Worm (Caenorhabditis elegans) whole organism, mixed stage, embryonic: ENCODE data around the gene F47C12.6.

ENCODE experiments used
- bed-3 ChIP-seq: fragments of 200-800 bp; sonication (Bioruptor generic); optimal IDR thresholded peaks from 3 replicates; lab custom pipeline; 2018; ENCODE audit warnings: mild to moderate bottlenecking, missing genetic modification characterization, moderate library complexity, missing compliant biosample characterization
- blmp-1 ChIP-seq: fragments of 150-350 bp; optimal IDR thresholded peaks from 2 replicates; lab custom pipeline; 2014; ENCODE audit warnings: missing biosample characterization, missing genetic modification characterization
- ceh-39 ChIP-seq: fragments of 150-350 bp; optimal IDR thresholded peaks from 2 replicates; lab custom pipeline; 2014; ENCODE audit warnings: missing biosample characterization, missing genetic modification characterization
- ceh-43 ChIP-seq: fragments of 200-800 bp; sonication (Bioruptor generic); optimal IDR thresholded peaks from 2 replicates; lab custom pipeline; 2018; ENCODE audit warnings: mild to moderate bottlenecking, missing genetic modification characterization, moderate library complexity, missing compliant biosample characterization
- ceh-83 ChIP-seq: fragments of 200-800 bp; sonication (Bioruptor generic); optimal IDR thresholded peaks from 2 replicates; lab custom pipeline; 2018; ENCODE audit warnings: mild to moderate bottlenecking, missing genetic modification characterization, missing compliant biosample characterization
- ces-1 ChIP-seq: fragments of 150-350 bp; optimal IDR thresholded peaks from 2 replicates; lab custom pipeline; 2014; ENCODE audit warnings: missing biosample characterization, missing genetic modification reagents, missing genetic modification characterization
- cnd-1 ChIP-seq: fragments of 200-800 bp; sonication (Bioruptor generic); optimal IDR thresholded peaks from 2 replicates; lab custom pipeline; 2018; ENCODE audit warnings: mild to moderate bottlenecking, missing genetic modification characterization, missing compliant biosample characterization
- drap-1 ChIP-seq: fragments of 200-800 bp; sonication (Bioruptor generic); optimal IDR thresholded peaks from 3 replicates; lab custom pipeline; 2018; ENCODE audit warnings: mild to moderate bottlenecking, missing genetic modification characterization, missing compliant biosample characterization
- elt-1 ChIP-seq: sonication (generic microtip); optimal IDR thresholded peaks from 2 replicates; lab custom pipeline; 2017; ENCODE audit warnings: missing genetic modification characterization, mild to moderate bottlenecking, missing compliant biosample characterization, antibody characterized with exemption, moderate library complexity, borderline replicate concordance; ENCODE audit not compliant: insufficient read depth
- elt-3 ChIP-seq: fragments of 150-350 bp; optimal IDR thresholded peaks from 2 replicates; lab custom pipeline; 2014; ENCODE audit warnings: missing biosample characterization, missing genetic modification characterization
- flh-1 ChIP-seq: fragments of 200-800 bp; sonication (Bioruptor generic); optimal IDR thresholded peaks from 2 replicates; lab custom pipeline; 2018; ENCODE audit warnings: mild to moderate bottlenecking, missing genetic modification characterization, moderate library complexity, missing compliant biosample characterization
- ham-2 ChIP-seq: fragments of 200-800 bp; sonication (Bioruptor generic); optimal IDR thresholded peaks from 2 replicates; lab custom pipeline; 2018; ENCODE audit warnings: mild to moderate bottlenecking, missing genetic modification characterization, missing compliant biosample characterization
- hlh-1 ChIP-seq: fragments of 150-350 bp; optimal IDR thresholded peaks from 2 replicates; lab custom pipeline; 2014; ENCODE audit warnings: missing biosample characterization, missing genetic modification reagents, missing genetic modification characterization
- lin-32 ChIP-seq: fragments of 200-800 bp; sonication (Bioruptor generic); optimal IDR thresholded peaks from 2 replicates; lab custom pipeline; 2018; ENCODE audit warnings: mild to moderate bottlenecking, missing genetic modification characterization, missing compliant biosample characterization
- lsy-2 ChIP-seq: fragments of 150-350 bp; optimal IDR thresholded peaks from 2 replicates; lab custom pipeline; 2014; ENCODE audit warnings: missing biosample characterization, missing genetic modification characterization
- mab-5 ChIP-seq: fragments of 150-350 bp; optimal IDR thresholded peaks from 2 replicates; lab custom pipeline; 2014; ENCODE audit warnings: missing biosample characterization, missing genetic modification characterization
- mep-1 ChIP-seq: fragments of 150-350 bp; optimal IDR thresholded peaks from 2 replicates; lab custom pipeline; 2017; ENCODE audit warnings: missing biosample characterization, missing genetic modification reagents, missing genetic modification characterization, inconsistent platforms
- mls-2 ChIP-seq: sonication (generic microtip); optimal IDR thresholded peaks from 2 replicates; lab custom pipeline; 2016; ENCODE audit warnings: mild to moderate bottlenecking, missing genetic modification characterization, moderate library complexity, missing compliant biosample characterization
- nhr-2 ChIP-seq: fragments of 150-350 bp; optimal IDR thresholded peaks from 2 replicates; lab custom pipeline; 2014; ENCODE audit warnings: missing biosample characterization, missing genetic modification characterization
- nhr-237 ChIP-seq: fragments of 150-350 bp; optimal IDR thresholded peaks from 2 replicates; lab custom pipeline; 2014; ENCODE audit warnings: missing biosample characterization, missing genetic modification characterization
- nhr-28 ChIP-seq: fragments of 150-350 bp; optimal IDR thresholded peaks from 2 replicates; lab custom pipeline; 2014; ENCODE audit warnings: missing biosample characterization, missing genetic modification characterization
- nhr-76 ChIP-seq: sonication (generic microtip); optimal IDR thresholded peaks from 2 replicates; lab custom pipeline; 2017; ENCODE audit warnings: missing biosample characterization, missing genetic modification characterization
- pha-4 ChIP-seq: fragments of 150-350 bp; optimal IDR thresholded peaks from 2 replicates; lab custom pipeline; 2018; ENCODE audit warnings: missing biosample characterization, missing genetic modification reagents, missing genetic modification characterization
- sem-2 ChIP-seq: fragments of 200-800 bp; sonication (Bioruptor generic); optimal IDR thresholded peaks from 2 replicates; lab custom pipeline; 2018; ENCODE audit warnings: mild to moderate bottlenecking, missing genetic modification characterization, missing compliant biosample characterization
- snpc-4 ChIP-seq: fragments of 150-350 bp; optimal IDR thresholded peaks from 2 replicates; lab custom pipeline; 2014; ENCODE audit warnings: missing biosample characterization, missing genetic modification characterization
- sptf-1 ChIP-seq: sonication (generic microtip); optimal IDR thresholded peaks from 2 replicates; lab custom pipeline; 2017; ENCODE audit warnings: mild to moderate bottlenecking, missing genetic modification characterization, moderate library complexity, missing compliant biosample characterization
- tbx-8 ChIP-seq: fragments of 200-800 bp; sonication (Bioruptor generic); optimal IDR thresholded peaks from 2 replicates; lab custom pipeline; 2018; ENCODE audit warnings: mild to moderate bottlenecking, missing genetic modification characterization, moderate library complexity, missing compliant biosample characterization
- unc-120 ChIP-seq: sonication (generic microtip); optimal IDR thresholded peaks from 2 replicates; lab custom pipeline; 2017; ENCODE audit warnings: missing genetic modification characterization, missing compliant biosample characterization; ENCODE audit not compliant: poor library complexity, severe bottlenecking
- unc-39 ChIP-seq: fragments of 150-350 bp; optimal IDR thresholded peaks from 2 replicates; lab custom pipeline; 2014; ENCODE audit warnings: missing biosample characterization, missing genetic modification characterization
- unc-62 ChIP-seq: fragments of 150-350 bp; optimal IDR thresholded peaks from 2 replicates; lab custom pipeline; 2014; ENCODE audit warnings: missing biosample characterization, missing genetic modification reagents, missing genetic modification characterization
- zip-8 ChIP-seq: fragments of 150-350 bp; optimal IDR thresholded peaks from 2 replicates; lab custom pipeline; 2014; ENCODE audit warnings: missing biosample characterization, missing genetic modification characterization
- ztf-11 ChIP-seq: fragments of 150-350 bp; optimal IDR thresholded peaks from 2 replicates; lab custom pipeline; 2014; ENCODE audit warnings: missing biosample characterization, missing genetic modification characterization

F47C12.6 gene

ce11 chrIV:3956705-3957104, 36.5 kb downstream of the F47C12.6 start, which contains the start of gene clec-74:
Gene clec-74 (plus strand): TSS chrIV:3957005.
- TF ChIP-seq drap-1 (GFP tag; lab: Kevin White, UChicago) (no peak), sem-2 (GFP tag; lab: Kevin White, UChicago) (no peak), cnd-1 (tag; lab: Kevin White, UChicago) (no peak), nhr-76 (tag; lab: Kevin White, UChicago) (no peak), bed-3 (GFP tag; lab: Kevin White, UChicago) (no peak), ztf-11 (no peak), ham-2 (GFP tag; lab: Kevin White, UChicago) (no peak), ceh-39 (tag; lab: Kevin White, UChicago) (no peak), mab-5 (tag; lab: Kevin White, UChicago) (no peak), flh-1 (GFP tag; lab: Kevin White, UChicago) (no peak), hlh-1 (tag; lab: Kevin White, UChicago) (no peak), tbx-8 (GFP tag; lab: Kevin White, UChicago) (no peak), unc-62 (GFP tag; lab: Kevin White, UChicago) (no peak), zip-8 (no peak), mls-2 (no peak), sptf-1 (tag; lab: Kevin White, UChicago) (no peak), ceh-83 (GFP tag; lab: Kevin White, UChicago) (no peak), nhr-237 (tag; lab: Kevin White, UChicago) (no peak), elt-3 (tag; lab: Kevin White, UChicago) (no peak), blmp-1 (tag; lab: Kevin White, UChicago) (no peak)

ce11 chrIV:3956095-3956494, 37.1 kb downstream of the F47C12.6 start, which contains the start of gene clec-73:
Gene clec-73 (minus strand): TSS chrIV:3956195.
- no peak for TF ChIP-seq elt-1 (tag; lab: Kevin White, UChicago)
- TF ChIP-seq nhr-237 (tag; lab: Kevin White, UChicago) = no peak
- no peak for TF ChIP-seq ceh-43 (GFP tag; lab: Kevin White, UChicago)
- TF ChIP-seq lin-32 (GFP tag; lab: Kevin White, UChicago) = no peak
- no peak for TF ChIP-seq unc-62 (GFP tag; lab: Kevin White, UChicago)
- TF ChIP-seq zip-8 = no peak

ce11 chrIV:3944459-3944858, 48.7 kb downstream of the F47C12.6 start, which contains the start of gene clec-72:
Gene clec-72 (plus strand): TSS chrIV:3944816.
- TF ChIP-seq elt-3 (tag; lab: Kevin White, UChicago) (no peak), ceh-43 (GFP tag; lab: Kevin White, UChicago) (no peak), cnd-1 (tag; lab: Kevin White, UChicago) (no peak), tbx-8 (GFP tag; lab: Kevin White, UChicago) (no peak), nhr-76 (tag; lab: Kevin White, UChicago) (no peak), ztf-11 (no peak), bed-3 (GFP tag; lab: Kevin White, UChicago) (no peak), lsy-2 (tag; lab: Kevin White, UChicago) (no peak), snpc-4 (tag; lab: Kevin White, UChicago) (no peak)
- TF ChIP-seq, all 35 proteins: peak for 0

ce11 chrIV:3943003-3943402, 50.2 kb downstream of the F47C12.6 start, which contains the start of gene Y46C8AL.11:
Gene Y46C8AL.11 (plus strand): TSS chrIV:3943303.
- no peak for TF ChIP-seq elt-3 (tag; lab: Kevin White, UChicago)
- no peak for TF ChIP-seq ham-2 (GFP tag; lab: Kevin White, UChicago)
- TF ChIP-seq blmp-1 (tag; lab: Kevin White, UChicago) = no peak
- TF ChIP-seq snpc-4 (tag; lab: Kevin White, UChicago) = no peak
- TF ChIP-seq bed-3 (GFP tag; lab: Kevin White, UChicago) = no peak
- no peak for TF ChIP-seq tbx-8 (GFP tag; lab: Kevin White, UChicago)
- no peak for TF ChIP-seq sptf-1 (tag; lab: Kevin White, UChicago)
- TF ChIP-seq ztf-11 = no peak
- TF ChIP-seq unc-120 (tag; lab: Kevin White, UChicago) = no peak
- no peak for TF ChIP-seq ceh-83 (GFP tag; lab: Kevin White, UChicago)

- no peak for TF ChIP-seq pha-4 (tag; lab: Kevin White, UChicago)
- no peak for TF ChIP-seq ceh-39 (tag; lab: Kevin White, UChicago)
- no peak for TF ChIP-seq drap-1 (GFP tag; lab: Kevin White, UChicago)
- no peak for TF ChIP-seq nhr-76 (tag; lab: Kevin White, UChicago)
- no peak for TF ChIP-seq bed-3 (GFP tag; lab: Kevin White, UChicago)
- TF ChIP-seq elt-1 (tag; lab: Kevin White, UChicago) = no peak
- no peak for TF ChIP-seq ceh-83 (GFP tag; lab: Kevin White, UChicago)
- TF ChIP-seq mep-1 (tag; lab: Kevin White, UChicago) = no peak
- TF ChIP-seq zip-8 = no peak
- TF ChIP-seq hlh-1 (tag; lab: Kevin White, UChicago) = no peak
- TF ChIP-seq elt-3 (tag; lab: Kevin White, UChicago) = no peak
- TF ChIP-seq unc-120 (tag; lab: Kevin White, UChicago) = no peak
- TF ChIP-seq nhr-2 = no peak
- TF ChIP-seq sptf-1 (tag; lab: Kevin White, UChicago) = no peak
- no peak for TF ChIP-seq unc-39 (tag; lab: Kevin White, UChicago)
- no peak for TF ChIP-seq ztf-11
- TF ChIP-seq lsy-2 (tag; lab: Kevin White, UChicago) = no peak
- no peak for TF ChIP-seq tbx-8 (GFP tag; lab: Kevin White, UChicago)
- no peak for TF ChIP-seq nhr-28 (tag; lab: Kevin White, UChicago)
- TF ChIP-seq ces-1 = no peak
These were observed 51.4 kb downstream of the F47C12.6 start, which contains the start of gene clec-174 for ce11 chrIV:3941658-3942328. Gene clec-174 (minus strand): TSS chrIV:3941708.
